Fruit fly (Drosophila melanogaster) whole organism, prepupa: ENCODE results near the gene CtsF.
A peak's percentile ranks its signal among the peaks of the same experiment; 100 is the strongest.

Experiments
- Blimp-1 ChIP-seq: fragments of 200-800 bp; sonication (Bioruptor generic); optimal IDR thresholded peaks from 3 replicates; lab custom pipeline; 2017; ENCODE audit warnings: missing biosample characterization, missing genetic modification characterization, mild to moderate bottlenecking, moderate library complexity, missing genetic modification reagents
- CG10631 ChIP-seq: fragments of 200-800 bp; sonication (Bioruptor generic); optimal IDR thresholded peaks from 2 replicates; lab custom pipeline; 2016; ENCODE audit warnings: missing biosample characterization, missing genetic modification characterization
- CG10669 ChIP-seq: fragments of 200-800 bp; sonication (Bioruptor generic); optimal IDR thresholded peaks from 3 replicates; lab custom pipeline; 2018; ENCODE audit warnings: missing biosample characterization, mild to moderate bottlenecking, missing genetic modification characterization, moderate library complexity
- CG11762 ChIP-seq: fragments of 200-800 bp; sonication (Bioruptor generic); optimal IDR thresholded peaks from 3 replicates; lab custom pipeline; 2016; ENCODE audit warnings: missing biosample characterization, missing genetic modification characterization; ENCODE audit not compliant: insufficient read depth
- CG11902 ChIP-seq: fragments of 200-800 bp; sonication (Bioruptor generic); optimal IDR thresholded peaks from 3 replicates; lab custom pipeline; 2016; ENCODE audit warnings: missing biosample characterization, missing genetic modification characterization
- CG1621 ChIP-seq: fragments of 200-800 bp; sonication (Bioruptor generic); optimal IDR thresholded peaks from 3 replicates; lab custom pipeline; 2018; ENCODE audit warnings: missing biosample characterization, mild to moderate bottlenecking, missing genetic modification characterization
- CG16779 ChIP-seq: fragments of 200-800 bp; sonication (Bioruptor generic); optimal IDR thresholded peaks from 3 replicates; lab custom pipeline; 2017; ENCODE audit warnings: missing biosample characterization, mild to moderate bottlenecking, missing genetic modification characterization
- CG3032 ChIP-seq: fragments of 200-800 bp; optimal IDR thresholded peaks from 2 replicates; lab custom pipeline; 2019; ENCODE audit warnings: missing biosample characterization, mild to moderate bottlenecking, missing genetic modification characterization, moderate library complexity
- CG31627 ChIP-seq: fragments of 200-800 bp; sonication (Bioruptor generic); optimal IDR thresholded peaks from 3 replicates; lab custom pipeline; 2016; ENCODE audit warnings: missing biosample characterization, missing genetic modification characterization
- CG32006 ChIP-seq: fragments of 200-800 bp; sonication (Bioruptor generic); optimal IDR thresholded peaks from 3 replicates; lab custom pipeline; 2017; ENCODE audit warnings: missing biosample characterization, mild to moderate bottlenecking, missing genetic modification characterization
- CG34406 ChIP-seq: fragments of 200-800 bp; sonication (Bioruptor generic); optimal IDR thresholded peaks from 3 replicates; lab custom pipeline; 2016; ENCODE audit warnings: missing biosample characterization, missing genetic modification characterization
- CG3919 ChIP-seq: fragments of 200-800 bp; sonication (Bioruptor generic); optimal IDR thresholded peaks from 3 replicates; lab custom pipeline; 2016; ENCODE audit warnings: missing biosample characterization, missing genetic modification characterization
- CG6276 ChIP-seq: fragments of 200-800 bp; sonication (Bioruptor generic); optimal IDR thresholded peaks from 2 replicates; lab custom pipeline; 2017; ENCODE audit warnings: missing biosample characterization, mild to moderate bottlenecking, missing genetic modification characterization
- CG6792 ChIP-seq: fragments of 200-800 bp; sonication (Bioruptor generic); optimal IDR thresholded peaks from 3 replicates; lab custom pipeline; 2016; ENCODE audit warnings: missing biosample characterization, missing genetic modification characterization
- CG6808 ChIP-seq: fragments of 200-800 bp; sonication (Bioruptor generic); optimal IDR thresholded peaks from 3 replicates; lab custom pipeline; 2017; ENCODE audit warnings: missing biosample characterization, missing genetic modification characterization, mild to moderate bottlenecking, moderate library complexity, missing genetic modification reagents
- CG7368 ChIP-seq: fragments of 200-800 bp; sonication (Bioruptor generic); optimal IDR thresholded peaks from 3 replicates; lab custom pipeline; 2016; ENCODE audit warnings: missing biosample characterization, missing genetic modification characterization
- CG8319 ChIP-seq: fragments of 200-800 bp; sonication (Bioruptor generic); optimal IDR thresholded peaks from 3 replicates; lab custom pipeline; 2016; ENCODE audit warnings: missing biosample characterization, missing genetic modification characterization
- CG9139 ChIP-seq: fragments of 200-800 bp; sonication (Bioruptor generic); optimal IDR thresholded peaks from 3 replicates; lab custom pipeline; 2017; ENCODE audit warnings: missing biosample characterization, mild to moderate bottlenecking, missing genetic modification characterization
- Eip75B ChIP-seq: fragments of 200-800 bp; sonication (Bioruptor generic); optimal IDR thresholded peaks from 3 replicates; lab custom pipeline; 2016; ENCODE audit warnings: missing biosample characterization, missing genetic modification characterization
- Eip78C ChIP-seq: fragments of 200-800 bp; sonication (Bioruptor generic); peaks from one replicate; lab custom pipeline; 2016; ENCODE audit warnings: missing biosample characterization, missing genetic modification characterization
- Eip93F ChIP-seq: fragments of 200-800 bp; sonication (Bioruptor generic); optimal IDR thresholded peaks from 2 replicates; lab custom pipeline; 2016; ENCODE audit warnings: missing biosample characterization, mild to moderate bottlenecking, missing genetic modification characterization
- Ets96B ChIP-seq: fragments of 200-800 bp; optimal IDR thresholded peaks from 2 replicates; lab custom pipeline; 2019; ENCODE audit warnings: missing biosample characterization, mild to moderate bottlenecking, missing genetic modification characterization, moderate library complexity
- Gug ChIP-seq: fragments of 200-800 bp; sonication (Bioruptor generic); IDR thresholded peaks from 2 replicates; pipeline ENCODE4 v1.3.6; 2022; ENCODE audit warnings: missing biosample characterization, missing genetic modification characterization
- Hr38 ChIP-seq: sonication (Bioruptor generic); optimal IDR thresholded peaks from 2 replicates; lab custom pipeline; 2016; ENCODE audit warnings: missing biosample characterization, missing genetic modification characterization
- Hr39 ChIP-seq: fragments of 200-800 bp; sonication (Bioruptor generic); optimal IDR thresholded peaks from 2 replicates; lab custom pipeline; 2016; ENCODE audit warnings: missing biosample characterization, missing genetic modification characterization
- Hr4 ChIP-seq: fragments of 200-800 bp; sonication (Bioruptor generic); optimal IDR thresholded peaks from 3 replicates; lab custom pipeline; 2016; ENCODE audit warnings: missing biosample characterization, missing genetic modification characterization
- Lpt ChIP-seq: fragments of 200-800 bp; sonication (Bioruptor generic); optimal IDR thresholded peaks from 3 replicates; lab custom pipeline; 2016; ENCODE audit warnings: missing biosample characterization, missing genetic modification characterization
- Met ChIP-seq: fragments of 200-800 bp; sonication (Bioruptor generic); optimal IDR thresholded peaks from 3 replicates; lab custom pipeline; 2016; ENCODE audit warnings: missing biosample characterization, missing genetic modification characterization
- Smox ChIP-seq: fragments of 200-800 bp; sonication (Bioruptor generic); optimal IDR thresholded peaks from 3 replicates; lab custom pipeline; 2016; ENCODE audit warnings: missing biosample characterization, missing genetic modification characterization
- Sox102F ChIP-seq: fragments of 200-800 bp; sonication (Bioruptor generic); optimal IDR thresholded peaks from 2 replicates; lab custom pipeline; 2016; ENCODE audit warnings: missing biosample characterization, mild to moderate bottlenecking, missing genetic modification characterization
- Sox14 ChIP-seq: fragments of 200-800 bp; sonication (Bioruptor generic); optimal IDR thresholded peaks from 3 replicates; lab custom pipeline; 2016; ENCODE audit warnings: missing biosample characterization, missing genetic modification characterization
- achi ChIP-seq: fragments of 200-800 bp; sonication (Bioruptor generic); optimal IDR thresholded peaks from 3 replicates; lab custom pipeline; 2016; ENCODE audit warnings: missing biosample characterization, missing genetic modification characterization
- dac ChIP-seq: fragments of 200-800 bp; sonication (Bioruptor generic); optimal IDR thresholded peaks from 2 replicates; lab custom pipeline; 2017; ENCODE audit warnings: missing biosample characterization, mild to moderate bottlenecking, missing genetic modification characterization
- dsx ChIP-seq: fragments of 200-800 bp; optimal IDR thresholded peaks from 3 replicates; lab custom pipeline; 2019; ENCODE audit warnings: missing biosample characterization, mild to moderate bottlenecking, missing genetic modification characterization, moderate library complexity; ENCODE audit not compliant: poor library complexity, severe bottlenecking
- eg ChIP-seq: fragments of 200-800 bp; sonication (Bioruptor generic); IDR thresholded peaks from 3 replicates; pipeline ENCODE4 v1.3.6; 2022; ENCODE audit warnings: missing biosample characterization, missing genetic modification characterization
- esn ChIP-seq: fragments of 200-800 bp; sonication (Bioruptor generic); optimal IDR thresholded peaks from 2 replicates; lab custom pipeline; 2016; ENCODE audit warnings: missing biosample characterization, mild to moderate bottlenecking, missing genetic modification characterization, moderate library complexity
- fd59A ChIP-seq: fragments of 200-800 bp; sonication (Bioruptor generic); optimal IDR thresholded peaks from 2 replicates; lab custom pipeline; 2017; ENCODE audit warnings: missing biosample characterization, mild to moderate bottlenecking, missing genetic modification characterization, missing genetic modification reagents
- fd85E ChIP-seq: fragments of 200-800 bp; sonication (Bioruptor generic); optimal IDR thresholded peaks from 3 replicates; lab custom pipeline; 2016; ENCODE audit warnings: missing biosample characterization, missing genetic modification characterization
- pdm3 ChIP-seq: fragments of 200-800 bp; sonication (Bioruptor generic); optimal IDR thresholded peaks from 3 replicates; lab custom pipeline; 2016; ENCODE audit warnings: missing biosample characterization, missing genetic modification characterization
- salr ChIP-seq, 2 experiments: fragments of 200-800 bp; sonication (Bioruptor generic); optimal IDR thresholded peaks; 3 replicates each; lab custom pipeline; 2016 to 2018; ENCODE audit warnings: missing biosample characterization in 2 of 2, missing genetic modification characterization in 2 of 2, mild to moderate bottlenecking in 1 of 2
- spab ChIP-seq: fragments of 200-800 bp; sonication (Bioruptor generic); optimal IDR thresholded peaks from 2 replicates; lab custom pipeline; 2017; ENCODE audit warnings: missing biosample characterization, mild to moderate bottlenecking, missing genetic modification characterization, missing genetic modification reagents
- ss ChIP-seq, 2 experiments: fragments of 200-800 bp; sonication (Bioruptor generic); optimal IDR thresholded peaks; 2 replicates in 1 of 2; 3 replicates in 1 of 2; lab custom pipeline; 2017 to 2018; ENCODE audit warnings: mild to moderate bottlenecking in 2 of 2, missing biosample characterization in 2 of 2, missing genetic modification characterization in 2 of 2, moderate library complexity in 1 of 2
- svp ChIP-seq: fragments of 200-800 bp; sonication (Bioruptor generic); peaks from one replicate; lab custom pipeline; 2016; ENCODE audit warnings: missing biosample characterization, missing genetic modification characterization
- topi ChIP-seq: fragments of 200-800 bp; sonication (Bioruptor generic); optimal IDR thresholded peaks from 3 replicates; lab custom pipeline; 2016; ENCODE audit warnings: missing biosample characterization, missing genetic modification characterization
- vri ChIP-seq: fragments of 200-800 bp; sonication (Bioruptor generic); optimal IDR thresholded peaks from 3 replicates; lab custom pipeline; 2016; ENCODE audit warnings: missing biosample characterization, mild to moderate bottlenecking, missing genetic modification characterization

CtsF gene

dm6 chr3R:5264251-5265098 is 12.9 kb upstream of the CtsF start (continued):
- peak; percentile 50 for TF ChIP-seq Hr4 (GFP tag; lab: Kevin White, UChicago)
- no peak for TF ChIP-seq fd85E (GFP tag; lab: Kevin White, UChicago)
- no peak for TF ChIP-seq Eip93F (GFP tag; lab: Kevin White, UChicago)
- TF ChIP-seq Lpt (GFP tag; lab: Kevin White, UChicago): no peak
- TF ChIP-seq CG8319 (GFP tag; lab: Kevin White, UChicago): peak; percentile 35
- TF ChIP-seq vri: peak; percentile 72
- peak; percentile 25 for TF ChIP-seq CG11762
- peak; percentile 69 for TF ChIP-seq esn (GFP tag; lab: Kevin White, UChicago)
- peak; percentile 64 for TF ChIP-seq CG3032 (tag; lab: Kevin White, UChicago)
- peak; percentile 36 for TF ChIP-seq CG10631 (GFP tag; lab: Kevin White, UChicago)
- peak; percentile 7 for TF ChIP-seq CG11902 (GFP tag; lab: Kevin White, UChicago)
- TF ChIP-seq Eip78C (GFP tag; lab: Kevin White, UChicago): peak; percentile 92
- peak; percentile 50 for TF ChIP-seq pdm3
- TF ChIP-seq CG16779 (tag; lab: Kevin White, UChicago): peak; percentile 6
- TF ChIP-seq CG10669 (GFP tag; lab: Kevin White, UChicago): peak; percentile 52
- TF ChIP-seq ss (GFP tag; optimal IDR thresholded peaks at IDR 0.05; lab: Kevin White, UChicago): peak; percentile 13 to 31
- TF ChIP-seq eg: no peak
- TF ChIP-seq Hr38 (GFP tag; lab: Kevin White, UChicago): no peak
- TF ChIP-seq Sox14 (GFP tag; lab: Kevin White, UChicago): peak; percentile 37
- peak; percentile 44 for TF ChIP-seq achi (GFP tag; lab: Kevin White, UChicago)
- TF ChIP-seq Smox (GFP tag; lab: Kevin White, UChicago): peak; percentile 44
- TF ChIP-seq Sox102F (GFP tag; lab: Kevin White, UChicago): peak; percentile 55
- no peak for TF ChIP-seq CG9139 (GFP tag; lab: Kevin White, UChicago)
- TF ChIP-seq Gug: no peak
- peak; percentile 49 for TF ChIP-seq CG31627 (GFP tag; lab: Kevin White, UChicago)
- TF ChIP-seq CG6792 (GFP tag; lab: Kevin White, UChicago): peak; percentile 46
- TF ChIP-seq Hr39: peak; percentile 49
- peak; percentile 4 for TF ChIP-seq dac (GFP tag; lab: Kevin White, UChicago)
- peak; percentile 49 for TF ChIP-seq fd59A
- peak; percentile 43 for TF ChIP-seq Eip75B (GFP tag; lab: Kevin White, UChicago)
- peak; percentile 67 for TF ChIP-seq CG32006 (GFP tag; lab: Kevin White, UChicago)
- peak; percentile 85 for TF ChIP-seq svp (GFP tag; lab: Kevin White, UChicago)
- peak in 1 of 2 experiments; percentile 57 for TF ChIP-seq salr (GFP tag; optimal IDR thresholded peaks at IDR 0.05; lab: Kevin White, UChicago)
- TF ChIP-seq, all 60 proteins: peak for 47

DNA sequence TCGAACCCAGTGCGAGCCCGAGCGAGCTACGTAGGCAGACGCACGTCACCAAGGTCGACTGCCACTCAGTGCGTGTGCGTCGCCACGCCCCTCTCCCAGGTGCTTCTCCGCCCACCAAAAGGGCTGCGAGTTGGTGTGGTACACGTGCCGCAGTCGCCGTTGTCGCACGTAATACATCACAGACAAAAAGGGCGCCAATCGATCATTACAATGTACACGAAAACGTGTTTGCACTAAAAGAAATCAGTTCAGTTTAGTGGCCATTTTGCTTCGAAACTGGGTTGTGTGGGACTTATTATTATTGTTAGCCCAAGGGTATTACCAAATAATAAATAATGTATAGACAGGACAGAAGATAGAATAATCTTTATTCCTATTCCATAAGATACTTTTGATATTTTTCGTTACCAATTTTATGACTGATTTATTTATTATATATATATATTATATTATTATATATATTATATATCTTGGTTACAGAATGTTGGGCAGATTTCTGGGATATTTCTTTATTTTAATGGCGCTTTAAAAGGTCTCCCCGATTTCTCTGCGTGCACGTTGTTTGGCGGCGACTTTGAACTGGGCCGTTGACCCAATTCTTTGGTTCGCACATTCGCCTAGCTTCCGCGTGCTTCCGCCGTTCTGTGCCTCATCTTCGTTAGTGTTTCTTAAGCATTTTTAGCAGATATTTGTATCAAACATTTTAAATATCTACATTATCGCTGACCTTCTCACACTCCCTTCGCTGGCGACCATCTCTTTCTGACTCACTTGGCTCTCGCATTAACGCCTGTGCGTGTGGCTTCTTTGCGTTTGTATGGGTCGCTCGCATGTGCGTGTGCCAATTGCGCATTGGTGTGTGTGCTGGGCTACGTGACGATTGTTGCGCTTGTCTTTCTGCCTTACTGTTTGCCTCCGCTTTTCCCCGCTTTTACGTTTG is 12.0 kb upstream of the CtsF start:
- peak; percentile 63 to 65 for TF ChIP-seq ss (GFP tag; optimal IDR thresholded peaks at IDR 0.05; lab: Kevin White, UChicago)
- TF ChIP-seq fd85E (GFP tag; lab: Kevin White, UChicago): peak; percentile 1
- TF ChIP-seq Lpt (GFP tag; lab: Kevin White, UChicago): no peak
- TF ChIP-seq Gug: no peak; the same call in 1 of the 2 replicates
- peak; percentile 61 for TF ChIP-seq CG3919 (GFP tag; lab: Kevin White, UChicago)
- TF ChIP-seq CG3032 (tag; lab: Kevin White, UChicago): peak; percentile 81
- peak; percentile 82 for TF ChIP-seq CG6808 (GFP tag; lab: Kevin White, UChicago)
- TF ChIP-seq CG8319 (GFP tag; lab: Kevin White, UChicago): peak; percentile 33
- TF ChIP-seq dsx (GFP tag; lab: Kevin White, UChicago): peak; percentile 84
- TF ChIP-seq Met (GFP tag; lab: Kevin White, UChicago): no peak
- peak; percentile 54 for TF ChIP-seq spab (GFP tag; lab: Kevin White, UChicago)
- peak; percentile 27 for TF ChIP-seq CG7368 (GFP tag; lab: Kevin White, UChicago)
- TF ChIP-seq Blimp-1 (GFP tag; lab: Kevin White, UChicago): peak; percentile 25
- peak; percentile 79 for TF ChIP-seq achi (GFP tag; lab: Kevin White, UChicago)
- peak; percentile 61 for TF ChIP-seq CG6276 (GFP tag; lab: Kevin White, UChicago)
- peak; percentile 85 for TF ChIP-seq Eip78C (GFP tag; lab: Kevin White, UChicago)
- TF ChIP-seq CG1621 (tag; lab: Kevin White, UChicago): no peak
- peak; percentile 26 for TF ChIP-seq topi (GFP tag; lab: Kevin White, UChicago)
- TF ChIP-seq CG34406 (GFP tag; lab: Kevin White, UChicago): peak; percentile 79
- peak; percentile 65 for TF ChIP-seq CG10669 (GFP tag; lab: Kevin White, UChicago)
- no peak for TF ChIP-seq CG31627 (GFP tag; lab: Kevin White, UChicago)
- TF ChIP-seq Ets96B: peak; percentile 69
